Fruit fly (Drosophila melanogaster): Measurements from ENCODE around the gene Tango14.

The Tango14 gene

dm6 chr2L:1185642-1186497, 27.4 kb downstream of the Tango14 start, which contains the start of gene CG5001 (continued):
- no peak for TF ChIP-seq Dfd (GFP tag; optimal IDR thresholded peaks at IDR 0.05)
- no peak for TF ChIP-seq Abd-B (GFP tag; optimal IDR thresholded peaks at IDR 0.05)
- peak; percentile 75 for TF ChIP-seq OdsH (GFP tag; optimal IDR thresholded peaks at IDR 0.05)
- TF ChIP-seq br (GFP tag; optimal IDR thresholded peaks at IDR 0.05), result no peak
- no peak for TF ChIP-seq Hnf4 (GFP tag; optimal IDR thresholded peaks at IDR 0.05)

dm6 chr2L:1199166-1199565, 40.7 kb downstream of the Tango14 start, which contains the start of the genes CG5139 and CG43348:
Gene CG5139 (minus strand): TSS chr2L:1199266.
Gene CG43348 (plus strand): TSS chr2L:1199412.
- TF ChIP-seq N (GFP tag; optimal IDR thresholded peaks at IDR 0.05) (no peak), sv (GFP tag; optimal IDR thresholded peaks at IDR 0.05) (no peak), GATAd (GFP tag; optimal IDR thresholded peaks at IDR 0.05) (no peak), Jra (GFP tag; optimal IDR thresholded peaks at IDR 0.05) (no peak), psq (GFP tag; optimal IDR thresholded peaks at IDR 0.05) (no peak), dl (GFP tag; optimal IDR thresholded peaks at IDR 0.05; ENCODE audit: insufficient read depth in 1 of 2, partially characterized antibody in 2 of 2) (no peak), jim (GFP tag; optimal IDR thresholded peaks at IDR 0.05) (no peak), Sp1 (GFP tag; optimal IDR thresholded peaks at IDR 0.05) (no peak), HLH106 (tag; optimal IDR thresholded peaks at IDR 0.05) (no peak), Hnf4 (GFP tag; optimal IDR thresholded peaks at IDR 0.05) (no peak), brk (GFP tag; optimal IDR thresholded peaks at IDR 0.05) (no peak), Hr78 (GFP tag; optimal IDR thresholded peaks at IDR 0.05) (no peak), usp (GFP tag; optimal IDR thresholded peaks at IDR 0.05) (no peak), ey (GFP tag; optimal IDR thresholded peaks at IDR 0.05) (no peak), woc (GFP tag; optimal IDR thresholded peaks at IDR 0.05) (no peak), CrebA (GFP tag; optimal IDR thresholded peaks at IDR 0.05; ENCODE audit: borderline replicate concordance) (no peak)

dm6 chr2L:1199912-1200721, 41.7 kb downstream of the Tango14 start, which contains the start of the genes CG43349 and CG5011:
Gene CG43349 (plus strand): TSS chr2L:1200205.
Gene CG5011 (plus strand): TSS chr2L:1200671.
- TF ChIP-seq dl (GFP tag; optimal IDR thresholded peaks at IDR 0.05; ENCODE audit: insufficient read depth in 1 of 2, partially characterized antibody in 2 of 2), result peak; percentile 48 to 72
- TF ChIP-seq Dfd (GFP tag; optimal IDR thresholded peaks at IDR 0.05), result peak; percentile 65
- no peak for TF ChIP-seq Sp1 (GFP tag; optimal IDR thresholded peaks at IDR 0.05)
- TF ChIP-seq Rel (GFP tag; optimal IDR thresholded peaks at IDR 0.05), result no peak
- peak; percentile 85 for TF ChIP-seq Rel (tag; optimal IDR thresholded peaks at IDR 0.05)
- TF ChIP-seq Myc (optimal IDR thresholded peaks at IDR 0.05), result no peak
- TF ChIP-seq Mio (GFP tag; optimal IDR thresholded peaks at IDR 0.05), result no peak

dm6 chr2L:1201396-1201837, 43.0 kb downstream of the Tango14 start:
- TF ChIP-seq fru (GFP tag; optimal IDR thresholded peaks at IDR 0.05) (peak; percentile 27), woc (GFP tag; optimal IDR thresholded peaks at IDR 0.05) (no peak), Jra (GFP tag; optimal IDR thresholded peaks at IDR 0.05) (no peak), Sp1 (GFP tag; optimal IDR thresholded peaks at IDR 0.05) (no peak), brk (GFP tag; optimal IDR thresholded peaks at IDR 0.05) (no peak), Rel (GFP tag; optimal IDR thresholded peaks at IDR 0.05) (no peak), Rel (tag; optimal IDR thresholded peaks at IDR 0.05) (peak; percentile 89), GATAd (GFP tag; optimal IDR thresholded peaks at IDR 0.05) (no peak)

dm6 chr2L:1202445-1202844, 44.0 kb downstream of the Tango14 start:
- TF ChIP-seq h (GFP tag; optimal IDR thresholded peaks at IDR 0.05) (no peak), N (GFP tag; optimal IDR thresholded peaks at IDR 0.05) (no peak), Hr78 (GFP tag; optimal IDR thresholded peaks at IDR 0.05) (no peak), sage (GFP tag; optimal IDR thresholded peaks at IDR 0.05) (no peak), Rel (GFP tag; optimal IDR thresholded peaks at IDR 0.05) (no peak), Rel (tag; optimal IDR thresholded peaks at IDR 0.05) (no peak), rgr (GFP tag; optimal IDR thresholded peaks at IDR 0.05) (no peak), Sp1 (GFP tag; optimal IDR thresholded peaks at IDR 0.05) (no peak), lola (GFP tag; optimal IDR thresholded peaks at IDR 0.05) (no peak), Hnf4 (GFP tag; optimal IDR thresholded peaks at IDR 0.05) (no peak)

Data from whole organism, wandering third instar larva.